Worm (Caenorhabditis elegans) whole organism, early embryonic: ENCODE results near the gene clec-43.

Experiments
- B0310.2 ChIP-seq: sonication (generic microtip); optimal IDR thresholded peaks from 2 replicates; lab custom pipeline; 2016; ENCODE audit warnings: mild to moderate bottlenecking, missing genetic modification characterization, missing compliant biosample characterization
- F13C5.2 ChIP-seq: sonication (generic microtip); optimal IDR thresholded peaks from 2 replicates; lab custom pipeline; 2017; ENCODE audit warnings: mild to moderate bottlenecking, missing genetic modification characterization, inconsistent platforms, missing compliant biosample characterization
- aly-1 ChIP-seq: sonication (generic microtip); optimal IDR thresholded peaks from 2 replicates; lab custom pipeline; 2016; ENCODE audit warnings: missing genetic modification characterization, missing compliant biosample characterization
- ama-1 ChIP-seq: fragments of 150-350 bp; optimal IDR thresholded peaks from 2 replicates; lab custom pipeline; 2014
- ceh-13 ChIP-seq: fragments of 200-800 bp; sonication (Bioruptor generic); optimal IDR thresholded peaks from 2 replicates; lab custom pipeline; 2018; ENCODE audit warnings: mild to moderate bottlenecking, missing genetic modification characterization, missing compliant biosample characterization
- ceh-36 ChIP-seq: sonication (generic microtip); optimal IDR thresholded peaks from 2 replicates; lab custom pipeline; 2016; ENCODE audit warnings: missing genetic modification characterization, inconsistent platforms, missing compliant biosample characterization
- ets-7 ChIP-seq: sonication (generic microtip); optimal IDR thresholded peaks from 2 replicates; lab custom pipeline; 2016; ENCODE audit warnings: missing genotype, missing genetic modification characterization, missing compliant biosample characterization
- flt-1 ChIP-seq: fragments of 200-800 bp; sonication (Bioruptor generic); IDR thresholded peaks from 2 replicates; pipeline ENCODE4 v1.3.6; 2022; ENCODE audit warnings: missing genetic modification characterization, missing compliant biosample characterization
- hmbx-1 ChIP-seq: sonication (generic microtip); optimal IDR thresholded peaks from 2 replicates; lab custom pipeline; 2016; ENCODE audit warnings: mild to moderate bottlenecking, missing genetic modification characterization, missing compliant biosample characterization
- hmg-4 ChIP-seq: fragments of 200-800 bp; sonication (Bioruptor generic); optimal IDR thresholded peaks from 2 replicates; lab custom pipeline; 2018; ENCODE audit warnings: mild to moderate bottlenecking, missing genetic modification characterization, missing compliant biosample characterization
- hnd-1 ChIP-seq: sonication (generic microtip); optimal IDR thresholded peaks from 2 replicates; lab custom pipeline; 2016; ENCODE audit warnings: missing genetic modification characterization, missing compliant biosample characterization
- pes-1 ChIP-seq: fragments of 200-800 bp; sonication (Bioruptor generic); IDR thresholded peaks from 2 replicates; pipeline ENCODE4 v1.3.6; 2022; ENCODE audit warnings: missing genetic modification reagents, missing genetic modification characterization, missing compliant biosample characterization
- tbx-11 ChIP-seq: fragments of 200-800 bp; sonication (Bioruptor generic); IDR thresholded peaks from 2 replicates; pipeline ENCODE4 v1.3.6; 2022; ENCODE audit warnings: missing genetic modification characterization, missing compliant biosample characterization
- tra-4 ChIP-seq: sonication (generic microtip); optimal IDR thresholded peaks from 2 replicates; lab custom pipeline; 2017; ENCODE audit warnings: missing genetic modification characterization, missing compliant biosample characterization

DNA sequence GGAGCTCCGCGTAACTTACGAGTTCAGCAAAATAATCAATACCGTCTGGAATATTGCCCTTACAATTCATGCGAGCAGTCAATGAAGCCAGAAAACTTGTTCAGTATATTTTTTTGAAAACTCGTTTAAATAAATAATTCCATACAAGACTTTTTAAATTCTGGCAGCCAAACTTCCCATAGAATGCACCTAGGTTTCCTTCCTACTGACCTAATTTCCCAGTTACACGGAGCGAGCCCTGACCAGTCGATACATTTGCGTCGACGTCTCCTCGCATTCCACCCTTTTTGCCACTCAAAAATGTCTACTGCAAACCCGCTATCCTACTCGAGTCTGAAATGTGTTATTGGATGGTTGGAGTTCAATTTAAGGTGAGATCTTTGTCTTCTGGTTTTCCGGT is 26.5 kb upstream of the clec-43 start, which contains the start of gene fbxc-30:
- TF ChIP-seq ama-1 (lab: Kevin White, UChicago) (no peak), tbx-11 (GFP tag; lab: Robert Waterston, UW) (no peak), hmg-4 (no peak), F13C5.2 (tag; lab: Kevin White, UChicago) (no peak), ceh-36 (tag; lab: Kevin White, UChicago) (no peak), flt-1 (no peak), ets-7 (tag; lab: Kevin White, UChicago) (no peak), hnd-1 (tag; lab: Kevin White, UChicago) (no peak), tra-4 (tag; lab: Kevin White, UChicago) (no peak), pes-1 (GFP tag; lab: Robert Waterston, UW) (no peak), aly-1 (tag; lab: Kevin White, UChicago) (no peak), ceh-13 (GFP tag; lab: Kevin White, UChicago) (no peak), B0310.2 (tag; lab: Kevin White, UChicago) (no peak), hmbx-1 (tag; lab: Kevin White, UChicago) (no peak)
